Fruit fly (Drosophila melanogaster) whole organism, wandering third instar larva: Measurements from ENCODE around the gene Wdr33.

Source experiments
- Abd-B ChIP-seq: fragments of >200 bp; optimal IDR thresholded peaks from 2 replicates; lab custom pipeline; 2017; ENCODE audit warnings: missing biosample characterization, missing genetic modification characterization
- CG32264 ChIP-seq: fragments of 200-800 bp; sonication (Bioruptor generic); optimal IDR thresholded peaks from 2 replicates; lab custom pipeline; 2016; ENCODE audit warnings: missing biosample characterization, missing genetic modification characterization
- CG9705 ChIP-seq: fragments of 200-800 bp; sonication (Bioruptor generic); optimal IDR thresholded peaks from 2 replicates; lab custom pipeline; 2018; ENCODE audit warnings: missing biosample characterization, mild to moderate bottlenecking, missing genetic modification characterization
- CrebA ChIP-seq: fragments of 200-800 bp; sonication (Bioruptor generic); optimal IDR thresholded peaks from 2 replicates; lab custom pipeline; 2016; ENCODE audit warnings: missing biosample characterization, mild to moderate bottlenecking, missing genetic modification characterization, borderline replicate concordance
- Dfd ChIP-seq: fragments of >200 bp; optimal IDR thresholded peaks from 2 replicates; lab custom pipeline; 2017; ENCODE audit warnings: missing biosample characterization, missing genetic modification characterization
- Dif ChIP-seq: fragments of 200-275, 200-300 bp; sonication (Bioruptor generic); optimal IDR thresholded peaks from 2 replicates; lab custom pipeline; 2018; ENCODE audit warnings: missing biosample characterization, missing genetic modification characterization; ENCODE audit not compliant: partially characterized antibody
- GATAd ChIP-seq: sonication (Bioruptor generic); optimal IDR thresholded peaks from 2 replicates; lab custom pipeline; 2016; ENCODE audit warnings: missing biosample characterization, missing genetic modification characterization
- HLH106 ChIP-seq: fragments of 200-800 bp; optimal IDR thresholded peaks from 3 replicates; lab custom pipeline; 2019; ENCODE audit warnings: missing biosample characterization, mild to moderate bottlenecking, missing genetic modification characterization, moderate library complexity
- Hnf4 ChIP-seq: fragments of 200-800 bp; sonication (Bioruptor generic); optimal IDR thresholded peaks from 2 replicates; lab custom pipeline; 2016; ENCODE audit warnings: missing biosample characterization, mild to moderate bottlenecking, missing genetic modification characterization
- Hr78 ChIP-seq: fragments of >200 bp; optimal IDR thresholded peaks from 2 replicates; lab custom pipeline; 2017; ENCODE audit warnings: missing biosample characterization, missing genetic modification characterization
- Hr83 ChIP-seq: fragments of 200-300 bp; sonication (Bioruptor generic); optimal IDR thresholded peaks from 2 replicates; lab custom pipeline; 2016; ENCODE audit warnings: missing biosample characterization, mild to moderate bottlenecking, missing genetic modification characterization, moderate library complexity; ENCODE audit not compliant: poor library complexity, severe bottlenecking
- Jra ChIP-seq: sonication (Bioruptor generic); optimal IDR thresholded peaks from 2 replicates; lab custom pipeline; 2016; ENCODE audit warnings: missing biosample characterization, missing genetic modification characterization
- Mio ChIP-seq: sonication (Bioruptor generic); optimal IDR thresholded peaks from 2 replicates; lab custom pipeline; 2016; ENCODE audit warnings: missing biosample characterization, missing genetic modification characterization
- Myc ChIP-seq: fragments of >200 bp; optimal IDR thresholded peaks from 2 replicates; lab custom pipeline; 2017
- N ChIP-seq: fragments of >200 bp; optimal IDR thresholded peaks from 2 replicates; lab custom pipeline; 2018; ENCODE audit warnings: missing biosample characterization, missing external identifiers, missing genetic modification characterization
- OdsH ChIP-seq: fragments of 200-800 bp; sonication (Bioruptor generic); optimal IDR thresholded peaks from 2 replicates; lab custom pipeline; 2016; ENCODE audit warnings: missing biosample characterization, mild to moderate bottlenecking, missing genetic modification characterization
- Rel ChIP-seq, 2 experiments: fragments of 200-800 bp; sonication (Bioruptor generic) in 1 of 2; optimal IDR thresholded peaks; 2 replicates in 1 of 2; 3 replicates in 1 of 2; lab custom pipeline; 2016 to 2019; ENCODE audit warnings: mild to moderate bottlenecking in 2 of 2, missing biosample characterization in 2 of 2, missing genetic modification characterization in 2 of 2, moderate library complexity in 1 of 2
- Sp1 ChIP-seq: fragments of 200-800 bp; sonication (Bioruptor generic); optimal IDR thresholded peaks from 3 replicates; lab custom pipeline; 2019; ENCODE audit warnings: missing biosample characterization, mild to moderate bottlenecking, missing genetic modification characterization, moderate library complexity
- Vsx2 ChIP-seq: fragments of 200-300, 225-300 bp; sonication (Bioruptor generic); optimal IDR thresholded peaks from 2 replicates; lab custom pipeline; 2018; ENCODE audit warnings: missing biosample characterization, missing genetic modification characterization; ENCODE audit not compliant: partially characterized antibody
- br ChIP-seq: fragments of 200-800 bp; sonication (Bioruptor generic); optimal IDR thresholded peaks from 2 replicates; lab custom pipeline; 2016; ENCODE audit warnings: missing biosample characterization, missing genetic modification characterization
- brk ChIP-seq: fragments of 200-800 bp; sonication (Bioruptor generic); optimal IDR thresholded peaks from 2 replicates; lab custom pipeline; 2016; ENCODE audit warnings: missing biosample characterization, mild to moderate bottlenecking, missing genetic modification characterization
- dl ChIP-seq, 2 experiments: fragments of 175-275, 200-275 bp in 1 of 2; fragments of 200-275 bp in 1 of 2; sonication (Bioruptor generic); optimal IDR thresholded peaks; lab custom pipeline; 2018; ENCODE audit warnings: mild to moderate bottlenecking in 2 of 2, missing biosample characterization in 2 of 2, missing genetic modification characterization in 2 of 2, moderate library complexity in 2 of 2; ENCODE audit not compliant: partially characterized antibody in 2 of 2, insufficient read depth in 1 of 2
- dmrt93B ChIP-seq: fragments of 200-800 bp; sonication (Bioruptor generic); optimal IDR thresholded peaks from 2 replicates; lab custom pipeline; 2018; ENCODE audit warnings: missing biosample characterization, mild to moderate bottlenecking, missing genetic modification characterization
- dsf ChIP-seq: sonication (Bioruptor generic); optimal IDR thresholded peaks from 2 replicates; lab custom pipeline; 2016; ENCODE audit warnings: missing biosample characterization, missing genetic modification characterization, borderline replicate concordance
- ey ChIP-seq: fragments of 200-800 bp; sonication (Bioruptor generic); optimal IDR thresholded peaks from 2 replicates; lab custom pipeline; 2016; ENCODE audit warnings: missing biosample characterization, missing genetic modification characterization
- foxo ChIP-seq, 2 experiments: fragments of 200-800 bp; sonication (Bioruptor generic); optimal IDR thresholded peaks; 2 replicates in 1 of 2; 3 replicates in 1 of 2; lab custom pipeline; 2016 to 2017; ENCODE audit warnings: missing biosample characterization in 2 of 2, missing genetic modification characterization in 2 of 2
- fru ChIP-seq: fragments of 200-800 bp; sonication (Bioruptor generic); optimal IDR thresholded peaks from 3 replicates; lab custom pipeline; 2016; ENCODE audit warnings: missing biosample characterization, mild to moderate bottlenecking, missing genetic modification characterization
- h ChIP-seq: fragments of 200-800 bp; sonication (Bioruptor generic); optimal IDR thresholded peaks from 3 replicates; lab custom pipeline; 2016; ENCODE audit warnings: missing biosample characterization, mild to moderate bottlenecking, missing genetic modification characterization
- jim ChIP-seq: fragments of 175-275, 200-325 bp; sonication (Bioruptor generic); optimal IDR thresholded peaks from 2 replicates; lab custom pipeline; 2016; ENCODE audit warnings: missing biosample characterization, mild to moderate bottlenecking, missing genetic modification characterization
- lola ChIP-seq: fragments of >200 bp; optimal IDR thresholded peaks from 2 replicates; lab custom pipeline; 2017; ENCODE audit warnings: missing biosample characterization, missing genetic modification characterization
- pan ChIP-seq: fragments of >200 bp; optimal IDR thresholded peaks from 2 replicates; lab custom pipeline; 2017
- psq ChIP-seq: fragments of 200-800 bp; sonication (Bioruptor generic); optimal IDR thresholded peaks from 3 replicates; lab custom pipeline; 2017; ENCODE audit warnings: missing biosample characterization, mild to moderate bottlenecking, missing genetic modification characterization, moderate library complexity
- rgr ChIP-seq: fragments of 200-800 bp; sonication (Bioruptor generic); optimal IDR thresholded peaks from 3 replicates; lab custom pipeline; 2016; ENCODE audit warnings: missing biosample characterization, mild to moderate bottlenecking, missing genetic modification characterization
- sage ChIP-seq: fragments of 200-800 bp; sonication (Bioruptor generic); optimal IDR thresholded peaks from 2 replicates; lab custom pipeline; 2016; ENCODE audit warnings: missing biosample characterization, mild to moderate bottlenecking, missing genetic modification characterization
- sv ChIP-seq: fragments of 200-800 bp; sonication (Bioruptor generic); optimal IDR thresholded peaks from 3 replicates; lab custom pipeline; 2016; ENCODE audit warnings: missing biosample characterization, missing genetic modification characterization
- tai ChIP-seq: sonication (Bioruptor generic); optimal IDR thresholded peaks from 2 replicates; lab custom pipeline; 2016; ENCODE audit warnings: missing biosample characterization, missing genetic modification characterization
- usp ChIP-seq: fragments of >200 bp; optimal IDR thresholded peaks from 2 replicates; lab custom pipeline; 2017; ENCODE audit warnings: missing biosample characterization, missing genetic modification characterization
- woc ChIP-seq: sonication (Bioruptor generic); optimal IDR thresholded peaks from 2 replicates; lab custom pipeline; 2016; ENCODE audit warnings: missing biosample characterization, mild to moderate bottlenecking, missing genetic modification characterization

Wdr33 gene

DNA sequence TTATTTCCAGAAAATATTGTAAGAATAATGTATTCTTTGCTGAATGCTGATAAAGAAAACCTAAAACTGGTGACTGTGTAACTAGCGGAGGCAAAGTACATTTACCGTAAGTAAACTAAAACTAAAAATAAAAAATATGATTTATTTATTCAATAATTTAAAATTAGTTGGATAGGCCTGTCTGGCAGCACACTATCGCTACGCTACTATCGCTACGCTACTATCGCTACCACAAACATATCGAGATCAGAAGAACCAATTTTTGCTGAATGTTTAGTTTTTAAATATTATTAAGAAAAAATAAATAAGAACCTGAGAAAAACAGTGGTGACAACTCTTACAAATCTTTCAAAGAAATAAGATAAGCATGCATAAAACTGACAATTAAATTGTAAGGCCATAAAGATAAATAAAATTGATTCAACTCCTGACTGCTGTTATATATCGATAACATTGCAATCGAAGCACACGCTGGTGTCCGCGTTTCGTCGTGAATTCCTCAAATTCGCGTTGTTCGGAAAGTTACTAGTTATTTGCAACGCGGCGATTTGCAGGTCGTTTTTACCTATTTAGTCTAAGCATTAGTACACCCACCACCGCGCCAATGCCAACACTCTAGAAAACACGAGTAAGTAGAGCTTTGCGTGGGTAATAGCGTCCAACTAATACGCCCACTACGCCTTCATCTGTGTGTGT lies at the start of gene Wdr33:
Gene Wdr33 (plus strand): TSS at position 438 of the 696 bp plus-strand sequence.
- TF ChIP-seq foxo (GFP tag; optimal IDR thresholded peaks at IDR 0.05; lab: Kevin White, UChicago) = peak in 1 of 2 experiments; percentile 51
- peak; percentile 34 for TF ChIP-seq Hr83 (GFP tag; lab: Kevin White, UChicago)
- no peak for TF ChIP-seq dl (GFP tag; optimal IDR thresholded peaks at IDR 0.05; lab: Kevin White, UChicago; ENCODE audit: insufficient read depth in 1 of 2, partially characterized antibody in 2 of 2)
- TF ChIP-seq h (GFP tag; lab: Kevin White, UChicago) = no peak
- no peak for TF ChIP-seq sv (GFP tag; lab: Kevin White, UChicago)
- TF ChIP-seq Rel (GFP tag; optimal IDR thresholded peaks at IDR 0.05; lab: Kevin White, UChicago) = no peak
- TF ChIP-seq Rel (tag; optimal IDR thresholded peaks at IDR 0.05; lab: Kevin White, UChicago) = no peak
- no peak for TF ChIP-seq Abd-B (GFP tag; lab: Kevin White, UChicago)
- no peak for TF ChIP-seq br (GFP tag; lab: Kevin White, UChicago)
- TF ChIP-seq ey (GFP tag; lab: Kevin White, UChicago) = no peak
- TF ChIP-seq Dfd = no peak
- no peak for TF ChIP-seq Jra (GFP tag; lab: Kevin White, UChicago)
- no peak for TF ChIP-seq jim (GFP tag; lab: Kevin White, UChicago)
- peak; percentile 22 for TF ChIP-seq Sp1
- no peak for TF ChIP-seq Mio
- no peak for TF ChIP-seq CrebA
- TF ChIP-seq psq (GFP tag; lab: Kevin White, UChicago) = no peak
- no peak for TF ChIP-seq Dif (GFP tag; lab: Kevin White, UChicago)
- no peak for TF ChIP-seq Myc (lab: Kevin White, UChicago)
- TF ChIP-seq rgr (GFP tag; lab: Kevin White, UChicago) = peak; percentile 29
- peak; percentile 64 for TF ChIP-seq HLH106
- TF ChIP-seq sage (GFP tag; lab: Kevin White, UChicago) = no peak
- TF ChIP-seq woc = peak; percentile 45
- no peak for TF ChIP-seq CG32264
- no peak for TF ChIP-seq Hnf4 (GFP tag; lab: Kevin White, UChicago)
- no peak for TF ChIP-seq tai (GFP tag; lab: Kevin White, UChicago)
- TF ChIP-seq Vsx2 (GFP tag; lab: Kevin White, UChicago) = no peak
- TF ChIP-seq GATAd (GFP tag; lab: Kevin White, UChicago) = no peak
- TF ChIP-seq CG9705 (GFP tag; lab: Kevin White, UChicago) = peak; percentile 49
- TF ChIP-seq dmrt93B = no peak
- TF ChIP-seq N (GFP tag; lab: Kevin White, UChicago) = no peak
- TF ChIP-seq brk = no peak
- TF ChIP-seq Hr78 (GFP tag; lab: Kevin White, UChicago) = no peak
- TF ChIP-seq usp (GFP tag; lab: Kevin White, UChicago) = no peak
- TF ChIP-seq dsf (GFP tag; lab: Kevin White, UChicago) = no peak
- TF ChIP-seq fru = peak; percentile 22
- no peak for TF ChIP-seq pan
- TF ChIP-seq OdsH = no peak

- TF ChIP-seq GATAd (GFP tag; lab: Kevin White, UChicago) = no peak
- TF ChIP-seq pan = no peak
- TF ChIP-seq lola (GFP tag; lab: Kevin White, UChicago) = no peak
- no peak for TF ChIP-seq dmrt93B
- TF ChIP-seq Dif (GFP tag; lab: Kevin White, UChicago) = no peak
- no peak for TF ChIP-seq Rel (GFP tag; optimal IDR thresholded peaks at IDR 0.05; lab: Kevin White, UChicago)
- TF ChIP-seq Rel (tag; optimal IDR thresholded peaks at IDR 0.05; lab: Kevin White, UChicago) = no peak
- TF ChIP-seq dl (GFP tag; optimal IDR thresholded peaks at IDR 0.05; lab: Kevin White, UChicago; ENCODE audit: insufficient read depth in 1 of 2, partially characterized antibody in 2 of 2) = no peak
- no peak for TF ChIP-seq brk
- no peak for TF ChIP-seq Dfd
- no peak for TF ChIP-seq Jra (GFP tag; lab: Kevin White, UChicago)
- no peak for TF ChIP-seq fru
- TF ChIP-seq sage (GFP tag; lab: Kevin White, UChicago) = no peak
- no peak for TF ChIP-seq OdsH
Observed at dm6 chr3R:5610656-5611055, 49.8 kb upstream of the Wdr33 start.
